Fruit fly (Drosophila melanogaster) whole organism, larva: Measurements from ENCODE around the gene CG13449.

Experiments used
- noc ChIP-seq: fragments of 200-800 bp; sonication (Bioruptor generic); optimal IDR thresholded peaks from 3 replicates; lab custom pipeline; 2019; ENCODE audit warnings: missing biosample characterization, mild to moderate bottlenecking, missing genetic modification characterization, moderate library complexity

The CG13449 gene

DNA sequence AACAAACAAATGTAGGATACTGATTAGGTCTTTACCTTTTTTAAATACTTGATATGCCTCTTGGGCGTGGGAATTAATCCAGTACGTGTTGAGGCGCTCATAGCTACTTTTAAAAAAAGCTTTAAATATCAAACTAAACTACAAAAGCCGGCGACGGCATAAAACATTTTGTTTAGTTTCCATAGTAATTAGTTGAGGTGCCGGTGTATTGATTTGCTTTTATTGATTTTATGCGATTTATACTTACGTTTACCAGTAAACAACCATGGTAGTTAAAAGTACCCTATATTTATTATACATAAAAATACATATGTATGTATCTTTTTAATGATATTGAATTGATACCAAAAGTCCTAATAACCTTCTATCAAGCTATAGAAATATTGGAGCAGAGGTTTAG lies at the start of gene CG13449:
TSS of gene CG13449 (minus strand) at position 101 of the 400 bp plus-strand sequence.
- TF ChIP-seq noc = no peak

DNA sequence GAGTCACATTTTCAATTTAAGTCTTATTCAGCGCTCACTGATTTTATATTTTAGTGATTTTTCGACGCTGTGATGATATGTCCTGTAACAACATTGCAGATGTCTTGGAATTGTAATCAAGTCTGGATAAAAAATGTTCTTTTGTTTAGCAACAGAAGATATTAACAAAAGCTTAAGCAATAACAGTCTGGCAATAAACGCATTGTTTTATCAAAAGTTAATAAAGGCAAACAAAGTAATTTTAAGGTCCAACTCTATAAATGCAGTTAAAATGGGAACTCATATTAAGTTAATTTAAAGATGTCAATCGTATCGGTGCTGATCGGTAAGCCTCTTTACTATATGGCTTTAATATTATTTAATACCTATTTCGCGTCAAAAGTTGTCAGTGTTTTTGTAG lies 48.9 kb upstream of the CG13449 start, which contains the start of gene CG43082:
TSS of gene CG43082 (plus strand) at position 301 of the 400 bp plus-strand sequence.
- TF ChIP-seq noc = no peak

DNA sequence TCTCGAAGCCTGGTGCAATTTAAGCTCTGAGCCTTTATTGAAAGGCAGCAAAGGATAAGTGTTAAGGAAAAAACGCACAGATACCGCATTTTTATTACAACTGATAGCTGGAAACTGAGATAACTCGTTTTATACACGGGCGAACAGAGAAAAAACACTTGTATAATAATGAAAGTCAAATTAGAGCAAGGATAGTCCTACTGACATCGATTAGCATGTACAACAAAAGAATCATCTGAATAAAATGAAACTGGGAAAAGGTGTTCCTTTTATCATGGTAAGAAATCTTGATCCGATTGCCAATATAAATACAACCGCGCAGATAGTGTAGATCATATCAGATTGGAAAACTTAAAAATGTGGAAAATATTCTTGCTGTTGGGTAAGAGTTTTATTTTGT lies 48.3 kb upstream of the CG13449 start, which contains the start of the genes Eig71Ej and Eig71Ek:
TSS of gene Eig71Ej (minus strand) at position 101 of the 400 bp plus-strand sequence.
TSS of gene Eig71Ek (plus strand) at position 334 of the 400 bp plus-strand sequence.
- TF ChIP-seq noc = no peak

DNA sequence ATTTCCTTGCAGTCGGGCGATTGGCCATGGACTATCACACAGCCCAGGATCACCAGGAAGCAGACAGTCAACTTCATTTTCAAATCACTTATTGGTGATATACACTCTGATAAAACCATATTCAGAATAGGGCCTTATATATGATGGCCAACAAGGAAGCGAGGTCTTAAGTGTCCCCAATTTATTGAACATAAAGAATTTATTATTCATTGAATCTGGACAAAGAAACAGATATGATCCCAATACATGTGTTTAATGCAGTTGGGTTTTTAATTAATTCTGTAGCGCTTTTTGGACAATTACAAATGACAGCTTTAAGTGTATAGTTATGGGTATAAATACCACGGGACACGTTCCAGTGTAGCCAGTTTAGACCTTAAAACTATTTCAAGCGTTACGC lies 46.7 kb upstream of the CG13449 start, which contains the start of the genes Eig71Eh and Eig71Ei:
TSS of gene Eig71Eh (minus strand) at position 101 of the 400 bp plus-strand sequence.
TSS of gene Eig71Ei (plus strand) at position 367 of the 400 bp plus-strand sequence.
- TF ChIP-seq noc = no peak

DNA sequence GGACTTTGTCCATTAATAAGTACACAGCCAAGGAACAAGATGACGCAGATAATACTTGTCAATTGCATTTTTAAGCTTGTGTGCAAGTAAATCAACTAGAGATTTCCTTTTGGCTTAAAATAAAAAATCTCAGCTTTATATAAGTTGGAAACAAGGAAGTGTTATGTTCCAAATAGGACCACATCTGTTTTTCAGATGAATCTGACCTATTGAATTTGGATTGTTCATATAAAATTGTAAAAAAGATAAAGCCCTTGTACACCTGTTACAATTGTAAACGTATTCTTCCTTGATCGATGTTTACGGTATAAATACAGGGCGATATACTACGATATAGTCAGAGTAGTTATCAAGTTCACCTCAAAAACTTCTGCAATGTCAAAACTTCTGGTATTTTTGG lies 44.7 kb upstream of the CG13449 start, which contains the start of the genes Eig71Ef and Eig71Eg:
TSS of gene Eig71Ef (minus strand) at position 101 of the 400 bp plus-strand sequence.
TSS of gene Eig71Eg (plus strand) at position 339 of the 400 bp plus-strand sequence.
- no peak for TF ChIP-seq noc

- TF ChIP-seq noc = no peak
Observed at dm6 chr3L:15655910-15656309, 43.3 kb upstream of the CG13449 start, which contains the start of gene Eig71Ee. Eig71Ee (minus strand) TSS chr3L:15656010.

DNA sequence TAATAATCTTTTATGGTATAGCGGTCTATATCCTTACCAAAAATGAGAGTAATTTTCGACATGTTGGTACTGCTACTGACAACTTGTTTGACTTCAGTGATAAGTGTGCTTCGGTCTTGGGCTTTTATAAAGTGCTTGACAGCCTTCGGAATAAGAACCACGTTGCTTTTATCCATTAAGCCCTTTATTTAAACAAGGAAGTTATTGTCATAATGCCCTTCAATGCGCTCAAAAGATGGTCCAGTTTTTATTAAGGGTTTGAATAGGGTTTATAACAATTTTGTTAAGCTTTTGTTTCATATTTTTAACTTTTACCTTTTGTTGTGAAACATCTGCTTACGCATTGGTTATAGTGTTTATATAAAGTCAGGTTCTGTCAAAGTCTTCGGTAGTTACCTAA lies 39.5 kb upstream of the CG13449 start, which contains the start of the genes Eig71Ec and Eig71Ed:
TSS of gene Eig71Ec (minus strand) at position 101 of the 400 bp plus-strand sequence.
TSS of gene Eig71Ed (plus strand) at position 384 of the 400 bp plus-strand sequence.
- no peak for TF ChIP-seq noc

DNA sequence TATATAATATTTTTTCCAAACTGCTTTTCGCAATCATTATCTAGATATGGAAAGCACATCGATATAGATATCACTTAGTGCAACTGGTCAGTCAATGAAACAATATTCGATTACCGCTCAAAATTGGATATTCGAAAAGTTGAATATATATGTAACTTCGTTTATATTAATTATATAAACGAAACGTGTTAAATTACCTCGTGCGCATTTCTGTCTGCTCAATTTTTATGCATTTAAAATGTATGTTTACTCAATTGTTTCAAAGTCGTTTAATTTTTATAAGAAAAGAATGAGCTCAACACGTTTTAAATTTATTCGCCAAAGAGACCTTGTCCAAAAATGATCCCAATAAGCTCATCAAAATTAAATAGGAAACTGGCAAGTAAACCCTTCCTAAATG lies 37.9 kb upstream of the CG13449 start, which contains the start of gene CG43084:
TSS of gene CG43084 (plus strand) at position 301 of the 400 bp plus-strand sequence.
- no peak for TF ChIP-seq noc

DNA sequence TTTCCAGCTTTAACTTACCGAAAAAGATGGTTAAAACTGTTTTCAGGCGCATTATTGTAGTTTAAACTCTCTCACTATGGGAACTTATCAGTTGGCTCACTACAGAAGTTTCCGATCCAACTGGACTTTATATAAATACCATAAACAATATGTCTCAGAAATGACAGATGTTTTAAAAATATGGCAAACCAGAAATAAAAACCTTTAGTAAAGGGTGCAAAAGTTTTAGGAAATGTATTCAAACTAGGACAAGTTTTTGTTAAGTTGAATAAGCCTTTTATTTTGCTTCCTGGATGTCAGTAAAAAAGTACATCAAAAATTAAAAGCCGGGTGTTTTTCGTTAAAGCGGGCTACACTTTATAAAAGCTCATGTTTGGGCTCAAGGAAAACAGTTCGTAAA lies 36.9 kb upstream of the CG13449 start, which contains the start of the genes Eig71Ea and Eig71Eb:
TSS of gene Eig71Ea (minus strand) at position 101 of the 400 bp plus-strand sequence.
TSS of gene Eig71Eb (plus strand) at position 376 of the 400 bp plus-strand sequence.
- no peak for TF ChIP-seq noc

- no peak for TF ChIP-seq noc
Observed at dm6 chr3L:15647712-15648621, 35.3 kb upstream of the CG13449 start, which contains the start of the genes comm3 and CG43083. comm3 (minus strand) TSS chr3L:15647762. CG43083 (plus strand) TSS chr3L:15648571.

DNA sequence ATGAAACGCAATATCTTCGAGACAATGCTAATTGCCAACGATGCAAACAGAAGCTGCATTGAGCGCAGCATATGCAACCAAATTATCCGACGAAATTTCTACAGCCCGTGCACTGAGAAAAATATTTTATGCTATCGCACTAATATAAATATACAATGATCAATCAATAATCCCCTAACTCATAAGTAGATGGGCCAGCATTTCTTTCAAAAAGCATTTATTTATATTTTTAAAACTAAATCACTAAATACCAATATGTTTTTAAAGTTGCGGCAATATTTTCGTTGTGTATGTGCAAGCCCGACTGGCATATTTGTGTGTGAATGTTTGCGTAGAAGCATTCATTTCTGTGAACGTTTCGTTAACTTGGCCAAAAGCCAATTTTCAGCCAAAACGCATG lies 33.6 kb upstream of the CG13449 start:
- TF ChIP-seq noc = no peak

DNA sequence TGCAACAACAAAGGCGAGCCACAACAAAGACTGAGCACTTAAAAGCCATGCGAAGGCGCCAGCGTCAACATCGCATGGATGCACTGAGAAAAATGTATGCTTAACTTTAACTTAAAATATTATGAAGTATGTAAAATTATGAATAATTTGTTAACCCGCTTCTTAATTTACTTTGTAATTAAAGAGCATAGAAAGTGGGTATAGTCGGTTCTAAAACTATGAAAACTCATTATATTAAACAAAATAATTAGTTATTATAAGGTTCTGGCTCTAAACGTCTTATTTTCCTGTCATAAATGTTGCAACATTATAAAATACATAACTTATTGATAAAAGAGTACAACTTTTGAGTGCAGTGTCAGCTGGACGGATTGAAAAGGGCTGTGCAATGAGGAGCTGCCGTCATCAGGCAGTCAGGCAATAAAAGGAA lies 29.0 kb upstream of the CG13449 start:
- no peak for TF ChIP-seq noc

- TF ChIP-seq noc = no peak
Observed at dm6 chr3L:15639978-15640377, 27.4 kb upstream of the CG13449 start.

DNA sequence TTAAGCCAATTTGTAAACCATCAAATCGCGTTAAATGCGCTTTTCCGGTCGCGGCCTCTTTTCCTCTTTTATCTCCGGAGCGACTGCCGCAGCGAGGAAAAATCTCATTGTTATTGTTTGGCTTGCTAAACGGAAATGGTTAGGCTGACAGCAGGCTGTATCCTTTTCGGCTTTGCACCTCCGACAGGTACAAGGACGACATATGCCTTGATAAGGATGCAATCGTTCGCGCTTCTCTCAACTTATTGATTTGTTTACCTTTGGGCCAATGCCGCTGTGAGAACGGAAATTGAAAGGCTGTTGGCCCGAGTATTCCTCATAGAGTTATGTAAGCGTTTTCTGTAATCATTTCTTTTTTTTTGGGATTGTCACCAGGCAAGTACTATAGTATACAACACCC lies 25.9 kb upstream of the CG13449 start:
- TF ChIP-seq noc = no peak

dm6 chr3L:15637618-15638017 lies 25.0 kb upstream of the CG13449 start:
- no peak for TF ChIP-seq noc

DNA sequence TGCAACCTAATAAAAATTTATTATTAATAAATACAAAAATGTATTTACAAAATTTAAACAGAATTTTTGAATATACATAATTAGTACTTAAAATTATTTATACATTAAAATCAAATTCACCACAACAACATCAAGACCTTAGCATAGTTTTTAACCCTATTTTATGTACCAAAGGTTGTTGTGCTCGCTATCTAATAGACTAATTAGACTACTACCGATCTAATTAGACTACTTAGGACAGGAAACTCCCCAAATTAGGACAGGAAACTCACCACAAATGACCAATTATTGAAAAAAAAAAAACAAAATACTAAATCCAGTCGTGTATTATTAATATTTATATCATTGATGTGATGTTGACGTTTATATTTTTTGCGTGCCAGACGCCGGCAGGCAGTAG lies 24.4 kb upstream of the CG13449 start:
- TF ChIP-seq noc = no peak

DNA sequence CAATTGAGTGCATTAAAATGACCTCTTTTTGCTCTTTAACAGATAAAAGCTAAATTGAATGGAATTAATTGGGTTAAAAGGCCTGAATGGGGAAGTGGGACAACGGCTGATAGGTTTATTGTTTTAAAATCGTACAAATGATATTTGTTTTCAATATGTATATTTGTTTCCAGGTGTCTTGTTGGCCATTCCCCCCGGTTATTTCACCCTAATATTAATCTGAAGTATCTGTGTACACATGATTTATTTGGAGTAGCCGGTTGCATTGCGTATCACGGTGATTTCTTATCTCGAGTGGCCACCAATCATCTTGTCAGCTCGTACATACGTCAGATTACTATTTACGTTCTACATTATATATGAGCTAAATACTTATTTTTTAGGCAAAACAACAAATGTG lies 23.7 kb upstream of the CG13449 start:
- peak; percentile 52 for TF ChIP-seq noc
